Worm (Caenorhabditis elegans) whole organism, L2 larva: ENCODE measurements around the gene R05H5.3.

Experiments
- R02D3.7 ChIP-seq: fragments of 150-350 bp; optimal IDR thresholded peaks from 2 replicates; lab custom pipeline; 2014; ENCODE audit warnings: missing biosample characterization, missing genetic modification characterization
- lin-39 ChIP-seq: fragments of 150-350 bp; optimal IDR thresholded peaks from 2 replicates; lab custom pipeline; 2014; ENCODE audit warnings: missing biosample characterization, missing genetic modification reagents, missing genetic modification characterization
- zag-1 ChIP-seq: fragments of 150-350 bp; optimal IDR thresholded peaks from 2 replicates; lab custom pipeline; 2014; ENCODE audit warnings: missing biosample characterization, missing genetic modification characterization

DNA sequence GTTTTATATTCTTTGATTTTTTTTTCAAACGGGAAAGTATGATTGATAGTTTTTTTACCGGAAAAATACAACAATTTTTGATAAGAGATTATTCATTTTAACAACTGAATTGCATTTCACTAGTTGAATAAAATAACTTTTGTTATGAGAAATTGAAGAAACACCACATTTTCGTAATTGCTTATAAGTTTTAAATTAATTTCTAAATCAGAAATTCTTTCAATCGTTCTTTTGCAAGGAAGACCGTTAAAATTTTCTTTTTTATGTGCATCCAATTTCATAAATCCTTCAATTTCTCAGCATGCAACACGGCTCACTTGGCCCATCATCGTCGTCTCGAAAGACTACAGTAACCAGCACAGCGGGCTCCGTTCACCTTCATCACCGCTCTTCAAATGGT, 25.2 kb downstream of the R05H5.3 start, which contains the start of gene plc-3:
- TF ChIP-seq lin-39 (tag; lab: Kevin White, UChicago) (no peak), zag-1 (tag; lab: Kevin White, UChicago) (no peak), R02D3.7 (tag; lab: Kevin White, UChicago) (no peak)
